Worm (Caenorhabditis elegans): ENCODE measurements around the gene npr-33.

ce11 chrX:15901214-15901613 is 9.2 kb upstream of the npr-33 start:
- TF ChIP-seq skn-1 (tag; optimal IDR thresholded peaks at IDR 0.05) (no peak), ztf-4 (tag; optimal IDR thresholded peaks at IDR 0.05) (no peak), fkh-10 (GFP tag; optimal IDR thresholded peaks at IDR 0.05) (no peak), elt-3 (tag; optimal IDR thresholded peaks at IDR 0.05) (no peak), unc-62 (GFP tag; optimal IDR thresholded peaks at IDR 0.05) (no peak), nhr-11 (tag; optimal IDR thresholded peaks at IDR 0.05) (no peak), ceh-82 (tag; optimal IDR thresholded peaks at IDR 0.05) (no peak), ama-1 (optimal IDR thresholded peaks at IDR 0.05) (no peak), unc-39 (tag; optimal IDR thresholded peaks at IDR 0.05) (no peak), zag-1 (tag; optimal IDR thresholded peaks at IDR 0.05) (no peak), nfya-1 (tag; optimal IDR thresholded peaks at IDR 0.05; ENCODE audit: insufficient read depth) (no peak)
